Worm (Caenorhabditis elegans) whole organism, L1 larva: ENCODE results near the gene M03F4.4.

Experiments
- C04F5.9 ChIP-seq: sonication (generic microtip); optimal IDR thresholded peaks from 2 replicates; lab custom pipeline; 2016; ENCODE audit warnings: missing genetic modification characterization, missing compliant biosample characterization
- alr-1 ChIP-seq: fragments of 200-800 bp; sonication (Bioruptor generic); optimal IDR thresholded peaks from 2 replicates; lab custom pipeline; 2018; ENCODE audit warnings: borderline replicate concordance, mild to moderate bottlenecking, missing genetic modification characterization, missing compliant biosample characterization
- blmp-1 ChIP-seq: fragments of 150-350 bp; optimal IDR thresholded peaks from 2 replicates; lab custom pipeline; 2014; ENCODE audit warnings: missing biosample characterization, missing genetic modification characterization
- ceh-63 ChIP-seq: fragments of 200-800 bp; sonication (Bioruptor generic); optimal IDR thresholded peaks from 2 replicates; lab custom pipeline; 2018; ENCODE audit warnings: mild to moderate bottlenecking, missing genetic modification characterization, missing compliant biosample characterization
- ceh-88 ChIP-seq: fragments of 200-800 bp; sonication (Bioruptor generic); IDR thresholded peaks from 2 replicates; pipeline ENCODE4 v1.3.6; 2022; ENCODE audit warnings: missing genetic modification characterization, missing compliant biosample characterization
- efl-1 ChIP-seq, 4 experiments: fragments of 150-350 bp; optimal IDR thresholded peaks in 3 of 4; peaks in 1 of 4; 1 replicate in 1 of 4; 2 replicates in 3 of 4; lab custom pipeline; 2014; ENCODE audit warnings: missing biosample characterization in 2 of 4, missing genetic modification characterization in 2 of 4, missing genetic modification reagents in 2 of 4
- egl-13 ChIP-seq: sonication (generic microtip); optimal IDR thresholded peaks from 2 replicates; lab custom pipeline; 2016; ENCODE audit warnings: missing genotype, missing genetic modification reagents, missing genetic modification characterization, missing compliant biosample characterization
- egl-27 ChIP-seq, 2 experiments: fragments of 150-350 bp in 1 of 2; sonication (generic microtip); optimal IDR thresholded peaks; 3 replicates each; lab custom pipeline; 2017 to 2018; ENCODE audit warnings: missing biosample characterization in 2 of 2, missing genetic modification characterization in 2 of 2, missing genetic modification reagents in 2 of 2
- elt-2 ChIP-seq: sonication (generic microtip); optimal IDR thresholded peaks from 2 replicates; lab custom pipeline; 2016; ENCODE audit warnings: missing genetic modification characterization, mild to moderate bottlenecking, inconsistent platforms, missing compliant biosample characterization, missing genetic modification reagents
- ets-5 ChIP-seq: fragments of 200-800 bp; sonication (Bioruptor generic); IDR thresholded peaks from 2 replicates; pipeline ENCODE4 v1.3.6; 2022; ENCODE audit warnings: missing genetic modification characterization, missing compliant biosample characterization
- fkh-4 ChIP-seq: sonication (generic microtip); optimal IDR thresholded peaks from 2 replicates; lab custom pipeline; 2016; ENCODE audit warnings: missing compliant biosample characterization, missing genetic modification characterization, borderline replicate concordance
- fos-1 ChIP-seq: fragments of 150-350 bp; optimal IDR thresholded peaks from 2 replicates; lab custom pipeline; 2014; ENCODE audit warnings: missing biosample characterization, missing genetic modification characterization
- irx-1 ChIP-seq: sonication (generic microtip); optimal IDR thresholded peaks from 2 replicates; lab custom pipeline; 2016; ENCODE audit warnings: missing genetic modification characterization, missing compliant biosample characterization
- isw-1 ChIP-seq: fragments of 200-800 bp; sonication (Bioruptor generic); IDR thresholded peaks from 2 replicates; pipeline ENCODE4 v1.3.6; 2022; ENCODE audit warnings: missing genetic modification characterization, missing compliant biosample characterization
- lin-14 ChIP-seq: fragments of 200-800 bp; sonication (Bioruptor generic); optimal IDR thresholded peaks from 2 replicates; lab custom pipeline; 2018; ENCODE audit warnings: mild to moderate bottlenecking, missing genetic modification characterization, moderate library complexity, missing compliant biosample characterization
- lin-35 ChIP-seq, 2 experiments: fragments of 150-350 bp; optimal IDR thresholded peaks; 2 replicates each; lab custom pipeline; 2014; ENCODE audit warnings: missing biosample characterization in 2 of 2, missing genetic modification characterization in 2 of 2, missing genetic modification reagents in 2 of 2
- lin-39 ChIP-seq: fragments of 150-350 bp; optimal IDR thresholded peaks from 2 replicates; lab custom pipeline; 2014; ENCODE audit warnings: missing biosample characterization, missing genetic modification reagents, missing genetic modification characterization
- lir-3 ChIP-seq: sonication (generic microtip); optimal IDR thresholded peaks from 2 replicates; lab custom pipeline; 2016; ENCODE audit warnings: mild to moderate bottlenecking, missing genetic modification characterization, moderate library complexity, missing compliant biosample characterization; ENCODE audit not compliant: poor library complexity
- mab-9 ChIP-seq: fragments of 200-800 bp; sonication (Bioruptor generic); IDR thresholded peaks from 2 replicates; pipeline ENCODE4 v1.3.6; 2022; ENCODE audit warnings: missing genetic modification reagents, missing genetic modification characterization, missing compliant biosample characterization
- nhr-12 ChIP-seq: sonication (generic microtip); optimal IDR thresholded peaks from 2 replicates; lab custom pipeline; 2017; ENCODE audit warnings: missing biosample characterization, missing genetic modification characterization
- nhr-20 ChIP-seq: sonication (generic microtip); optimal IDR thresholded peaks from 2 replicates; lab custom pipeline; 2016; ENCODE audit warnings: mild to moderate bottlenecking, missing genetic modification characterization, missing compliant biosample characterization
- nhr-28 ChIP-seq: fragments of 150-350 bp; optimal IDR thresholded peaks from 2 replicates; lab custom pipeline; 2014; ENCODE audit warnings: missing biosample characterization, missing genetic modification characterization
- nhr-47 ChIP-seq: sonication (generic microtip); optimal IDR thresholded peaks from 2 replicates; lab custom pipeline; 2016; ENCODE audit warnings: mild to moderate bottlenecking, missing genetic modification characterization, moderate library complexity, missing compliant biosample characterization
- nhr-84 ChIP-seq: sonication (generic microtip); optimal IDR thresholded peaks from 2 replicates; lab custom pipeline; 2017; ENCODE audit warnings: missing biosample characterization, missing genetic modification characterization
- nhr-90 ChIP-seq: sonication (generic microtip); optimal IDR thresholded peaks from 2 replicates; lab custom pipeline; 2016; ENCODE audit warnings: mild to moderate bottlenecking, missing genetic modification characterization, missing compliant biosample characterization; ENCODE audit not compliant: poor library complexity
- pqm-1 ChIP-seq: sonication (generic microtip); optimal IDR thresholded peaks from 3 replicates; lab custom pipeline; 2017; ENCODE audit warnings: missing biosample characterization, missing genetic modification characterization
- rnt-1 ChIP-seq: sonication (generic microtip); optimal IDR thresholded peaks from 2 replicates; lab custom pipeline; 2016; ENCODE audit warnings: mild to moderate bottlenecking, missing genetic modification characterization, moderate library complexity, missing compliant biosample characterization
- skn-1 ChIP-seq: fragments of 150-350 bp; optimal IDR thresholded peaks from 2 replicates; lab custom pipeline; 2014; ENCODE audit warnings: missing biosample characterization, missing genetic modification characterization
- snpc-4 ChIP-seq: fragments of 150-350 bp; optimal IDR thresholded peaks from 2 replicates; lab custom pipeline; 2014; ENCODE audit warnings: missing biosample characterization, missing genetic modification characterization
- snu-23 ChIP-seq: sonication (generic microtip); optimal IDR thresholded peaks from 2 replicates; lab custom pipeline; 2016; ENCODE audit warnings: missing genetic modification characterization, missing compliant biosample characterization
- sup-37 ChIP-seq: fragments of 200-800 bp; sonication (Bioruptor generic); optimal IDR thresholded peaks from 2 replicates; lab custom pipeline; 2018; ENCODE audit warnings: mild to moderate bottlenecking, missing genetic modification characterization, missing compliant biosample characterization
- tlp-1 ChIP-seq: fragments of 150-350 bp; optimal IDR thresholded peaks from 2 replicates; lab custom pipeline; 2014; ENCODE audit warnings: missing biosample characterization, missing genetic modification characterization
- unc-86 ChIP-seq: sonication (generic microtip); optimal IDR thresholded peaks from 2 replicates; lab custom pipeline; 2016; ENCODE audit warnings: missing genetic modification characterization, missing compliant biosample characterization
- vab-15 ChIP-seq: sonication (generic microtip); optimal IDR thresholded peaks from 2 replicates; lab custom pipeline; 2017; ENCODE audit warnings: missing genotype, mild to moderate bottlenecking, missing genetic modification characterization, missing compliant biosample characterization
- zip-4 ChIP-seq: fragments of 200-800 bp; sonication (Bioruptor generic); optimal IDR thresholded peaks from 2 replicates; lab custom pipeline; 2018; ENCODE audit warnings: mild to moderate bottlenecking, missing genetic modification characterization, moderate library complexity, missing compliant biosample characterization

Gene M03F4.4

DNA sequence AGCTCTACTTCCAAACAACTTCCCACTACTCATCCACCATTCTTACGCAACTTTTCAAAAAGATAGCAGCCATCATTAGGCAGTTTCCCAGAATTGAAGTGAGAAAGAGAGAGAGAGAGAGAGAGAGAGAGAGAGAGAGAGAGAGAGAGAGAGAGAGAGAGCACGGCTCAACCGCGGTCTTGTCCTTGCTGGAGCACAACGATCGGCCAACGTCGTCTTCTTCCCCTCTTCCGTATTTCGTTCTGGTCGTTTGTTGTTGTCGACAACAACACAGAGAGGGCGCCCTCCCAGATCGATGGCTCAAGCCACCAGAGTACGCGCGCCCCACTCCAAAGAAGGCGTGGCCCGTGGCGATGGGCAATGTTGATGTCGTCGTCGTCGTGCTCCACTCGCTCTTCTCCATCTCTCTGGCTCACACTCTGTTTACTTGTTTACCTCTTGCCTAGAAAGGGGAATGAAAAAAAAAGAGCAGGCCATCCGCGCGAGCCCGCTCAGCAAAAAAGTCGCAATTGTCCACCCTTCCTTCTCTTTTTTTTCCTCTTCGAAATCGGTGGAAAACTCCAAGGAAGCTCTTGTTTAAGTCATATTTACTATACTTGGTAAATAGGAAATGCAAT is 24.9 kb upstream of the M03F4.4 start (continued):
- TF ChIP-seq irx-1 (tag; lab: Kevin White, UChicago), result no peak
- TF ChIP-seq nhr-20 (tag; lab: Kevin White, UChicago), result no peak
- TF ChIP-seq isw-1 (GFP tag; lab: Robert Waterston, UW), result peak; percentile 25
- no peak for TF ChIP-seq nhr-84
- no peak for TF ChIP-seq egl-13 (tag; lab: Kevin White, UChicago)
- no peak for TF ChIP-seq nhr-28 (tag; lab: Kevin White, UChicago)
- TF ChIP-seq ets-5 (GFP tag; lab: Robert Waterston, UW), result no peak
- peak; percentile 7 for TF ChIP-seq zip-4 (GFP tag; lab: Kevin White, UChicago)
- no peak for TF ChIP-seq ceh-88 (GFP tag; lab: Robert Waterston, UW)
- no peak for TF ChIP-seq tlp-1
- no peak for TF ChIP-seq lin-39 (tag; lab: Kevin White, UChicago)
- TF ChIP-seq blmp-1 (tag; lab: Kevin White, UChicago), result no peak
- TF ChIP-seq vab-15, result peak; percentile 28
- no peak for TF ChIP-seq pqm-1 (tag; lab: Kevin White, UChicago)
- peak; percentile 26 for TF ChIP-seq snu-23 (GFP tag; lab: Kevin White, UChicago)
- TF ChIP-seq nhr-47 (tag; lab: Kevin White, UChicago), result peak; percentile 69
- TF ChIP-seq skn-1 (tag; lab: Kevin White, UChicago), result no peak
- TF ChIP-seq fos-1 (tag; lab: Kevin White, UChicago), result no peak

DNA sequence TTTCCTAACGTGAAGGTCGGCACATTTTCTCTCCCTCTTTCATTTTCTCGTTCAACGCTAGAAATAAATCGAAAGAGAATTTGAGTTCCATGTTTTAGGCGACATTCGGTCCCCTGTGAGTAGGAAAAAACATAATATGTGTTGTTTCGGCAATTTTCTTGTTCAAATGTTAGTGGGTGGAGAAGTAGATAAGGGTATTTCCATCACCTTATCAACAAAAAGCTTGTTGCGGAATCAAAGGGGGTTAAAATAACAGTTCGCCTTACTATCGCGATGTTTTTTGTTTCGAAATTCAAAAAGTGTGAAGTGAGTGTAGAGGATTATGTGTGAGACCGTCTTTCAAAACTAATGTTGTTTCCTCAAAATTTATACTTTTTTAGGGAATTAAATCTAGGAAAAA is 24.4 kb upstream of the M03F4.4 start:
- TF ChIP-seq nhr-12 (tag; lab: Kevin White, UChicago) (no peak), lin-35 (GFP tag; optimal IDR thresholded peaks at IDR 0.05; lab: Kevin White, UChicago) (no peak), vab-15 (no peak), unc-86 (tag; lab: Kevin White, UChicago) (no peak), ceh-63 (no peak), fkh-4 (tag; lab: Kevin White, UChicago) (no peak), sup-37 (GFP tag; lab: Kevin White, UChicago) (no peak), alr-1 (no peak)
- TF ChIP-seq, all 84 proteins: peak for 0

DNA sequence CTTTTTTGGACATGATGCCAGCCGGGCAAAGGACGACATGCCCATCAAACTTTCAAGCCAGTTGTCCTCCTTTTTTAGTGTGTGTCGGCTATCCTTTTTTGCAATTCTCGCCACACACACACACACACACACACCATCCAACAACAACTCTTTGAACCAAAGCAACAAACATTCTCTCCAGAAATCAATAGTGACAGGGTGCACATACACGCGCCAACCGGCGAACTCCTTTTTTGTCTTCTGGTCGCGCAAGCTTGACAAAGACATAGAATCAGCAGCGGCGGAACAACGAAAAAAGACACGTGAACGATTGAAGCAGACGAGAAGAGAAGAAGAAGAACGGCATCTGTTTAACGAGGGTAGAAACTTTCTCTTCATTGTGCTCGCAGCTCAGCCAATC is 23.8 kb upstream of the M03F4.4 start:
- TF ChIP-seq efl-1 (optimal IDR thresholded peaks at IDR 0.05; lab: Kevin White, UChicago) (no peak), efl-1 (GFP tag; optimal IDR thresholded peaks at IDR 0.05 in 1 of 2; lab: Kevin White, UChicago) (peak in 1 of 2 experiments; percentile 23), unc-86 (tag; lab: Kevin White, UChicago) (peak; percentile 6), tlp-1 (no peak), lin-14 (GFP tag; lab: Kevin White, UChicago) (peak; percentile 55)

ce11 chrX:4979060-4979459 is 21.8 kb upstream of the M03F4.4 start:
- TF ChIP-seq mab-9 (GFP tag; lab: Robert Waterston, UW) (no peak), rnt-1 (no peak), lin-39 (tag; lab: Kevin White, UChicago) (no peak), zip-4 (GFP tag; lab: Kevin White, UChicago) (no peak), lir-3 (tag; lab: Kevin White, UChicago) (no peak), C04F5.9 (tag; lab: Kevin White, UChicago) (no peak), elt-2 (tag; lab: Kevin White, UChicago) (no peak), egl-27 (tag; optimal IDR thresholded peaks at IDR 0.05; lab: Kevin White, UChicago) (no peak), nhr-90 (tag; lab: Kevin White, UChicago) (no peak), snpc-4 (tag; lab: Kevin White, UChicago) (no peak)
